Worm (Caenorhabditis elegans): ENCODE results near the gene srz-44.

DNA sequence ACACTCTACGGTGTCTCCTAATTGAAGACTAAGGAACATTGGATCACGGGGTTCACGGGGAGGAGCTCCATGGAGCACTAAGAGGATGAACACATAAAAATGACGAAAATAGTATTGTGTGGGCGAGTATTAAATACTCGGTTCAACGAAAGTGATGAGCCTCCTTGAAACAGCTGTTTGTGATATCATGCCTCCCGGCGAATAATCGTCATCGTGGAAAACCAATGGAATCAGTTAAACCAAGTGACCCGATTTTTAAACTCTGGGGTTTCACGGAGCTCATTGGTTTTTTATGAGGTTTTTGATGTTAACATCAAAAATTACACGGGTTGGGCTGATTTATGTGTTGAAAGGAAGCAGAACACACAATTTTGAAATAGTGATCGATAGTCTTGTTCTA is 22.8 kb upstream of the srz-44 start:
- TF ChIP-seq mep-1 (tag; optimal IDR thresholded peaks at IDR 0.05) (no peak), hpl-2 (GFP tag; optimal IDR thresholded peaks at IDR 0.05) (no peak), pax-3 (tag; optimal IDR thresholded peaks at IDR 0.05) (no peak), ama-1 (optimal IDR thresholded peaks at IDR 0.05) (no peak)
